Worm (Caenorhabditis elegans) whole organism, young adult: ENCODE data around the gene rha-2.

Source experiments
- B0261.1 ChIP-seq: sonication (generic microtip); optimal IDR thresholded peaks from 2 replicates; lab custom pipeline; 2016; ENCODE audit warnings: mild to moderate bottlenecking, missing genetic modification characterization, moderate library complexity, missing compliant biosample characterization
- B0336.3 ChIP-seq: fragments of 200-800 bp; sonication (Bioruptor generic); IDR thresholded peaks from 2 replicates; pipeline ENCODE4 v1.3.6; 2022; ENCODE audit warnings: missing genetic modification characterization, missing compliant biosample characterization
- C06A6.2 ChIP-seq: fragments of 200-800 bp; sonication (Bioruptor generic); conservative IDR thresholded peaks from 2 replicates; pipeline ENCODE4 v1.3.6; 2022; ENCODE audit warnings: missing genetic modification characterization, missing compliant biosample characterization
- F10E7.11 ChIP-seq: sonication (generic microtip); optimal IDR thresholded peaks from 2 replicates; lab custom pipeline; 2017; ENCODE audit warnings: mild to moderate bottlenecking, missing genetic modification characterization, moderate library complexity, missing compliant biosample characterization
- F33H1.4 ChIP-seq: fragments of 200-800 bp; sonication (Bioruptor generic); IDR thresholded peaks from 2 replicates; pipeline ENCODE4 v1.3.6; 2022; ENCODE audit warnings: missing genetic modification reagents, missing genetic modification characterization, missing compliant biosample characterization
- F39B2.1 ChIP-seq: fragments of 200-800 bp; sonication (Bioruptor generic); IDR thresholded peaks from 2 replicates; pipeline ENCODE4 v1.3.6; 2022; ENCODE audit warnings: missing genetic modification reagents, missing genetic modification characterization, missing compliant biosample characterization
- F57A8.1 ChIP-seq: fragments of 200-800 bp; sonication (Bioruptor generic); optimal IDR thresholded peaks from 2 replicates; lab custom pipeline; 2018; ENCODE audit warnings: mild to moderate bottlenecking, missing genetic modification characterization, moderate library complexity, missing compliant biosample characterization
- Y53F4B.3 ChIP-seq: fragments of 200-800 bp; sonication (Bioruptor generic); IDR thresholded peaks from 2 replicates; pipeline ENCODE4 v1.3.6; 2022; ENCODE audit warnings: missing genetic modification reagents, missing genetic modification characterization, missing compliant biosample characterization
- Y53G8AR.9 ChIP-seq: fragments of 200-800 bp; sonication (Bioruptor generic); conservative IDR thresholded peaks from 2 replicates; pipeline ENCODE4 v1.3.6; 2022; ENCODE audit warnings: missing genetic modification reagents, missing genetic modification characterization, missing compliant biosample characterization
- Y67H2A.10 ChIP-seq: fragments of 200-800 bp; sonication (Bioruptor generic); conservative IDR thresholded peaks from 2 replicates; pipeline ENCODE4 v1.3.6; 2022; ENCODE audit warnings: missing genetic modification reagents, missing genetic modification characterization, missing compliant biosample characterization
- ama-1 ChIP-seq, 3 experiments: fragments of 150-350 bp in 1 of 3; sonication (generic microtip) in 2 of 3; optimal IDR thresholded peaks; 2 replicates each; lab custom pipeline; 2014 to 2018; ENCODE audit warnings: missing biosample characterization in 2 of 3, missing genetic modification characterization in 2 of 3, missing genetic modification reagents in 2 of 3
- attf-3 ChIP-seq: fragments of 200-800 bp; sonication (Bioruptor generic); conservative IDR thresholded peaks from 2 replicates; pipeline ENCODE4 v1.3.6; 2022; ENCODE audit warnings: missing genetic modification reagents, missing genetic modification characterization, missing compliant biosample characterization
- attf-5 ChIP-seq: fragments of 200-800 bp; sonication (Bioruptor generic); optimal IDR thresholded peaks from 2 replicates; lab custom pipeline; 2018; ENCODE audit warnings: mild to moderate bottlenecking, missing genetic modification characterization, missing compliant biosample characterization
- ccch-3 ChIP-seq: fragments of 200-800 bp; sonication (Bioruptor generic); optimal IDR thresholded peaks from 2 replicates; lab custom pipeline; 2018; ENCODE audit warnings: mild to moderate bottlenecking, missing genetic modification characterization, missing compliant biosample characterization
- ceh-27 ChIP-seq: fragments of 200-800 bp; sonication (Bioruptor generic); optimal IDR thresholded peaks from 2 replicates; lab custom pipeline; 2018; ENCODE audit warnings: mild to moderate bottlenecking, missing genetic modification characterization, moderate library complexity, missing compliant biosample characterization
- chd-7 ChIP-seq: sonication (generic microtip); optimal IDR thresholded peaks from 2 replicates; lab custom pipeline; 2016; ENCODE audit warnings: mild to moderate bottlenecking, missing genetic modification characterization, moderate library complexity, missing compliant biosample characterization
- die-1 ChIP-seq: sonication (generic microtip); optimal IDR thresholded peaks from 2 replicates; lab custom pipeline; 2016; ENCODE audit warnings: missing genotype, mild to moderate bottlenecking, missing genetic modification characterization, missing compliant biosample characterization
- egl-18 ChIP-seq: fragments of 200-800 bp; sonication (Bioruptor generic); IDR thresholded peaks from 2 replicates; pipeline ENCODE4 v1.3.6; 2022; ENCODE audit warnings: missing genetic modification reagents, missing genetic modification characterization, missing compliant biosample characterization
- egl-44 ChIP-seq: fragments of 200-800 bp; sonication (Bioruptor generic); IDR thresholded peaks from 2 replicates; pipeline ENCODE4 v1.3.6; 2022; ENCODE audit warnings: missing genetic modification reagents, missing genetic modification characterization, missing compliant biosample characterization
- ets-4 ChIP-seq: fragments of 200-800 bp; sonication (Bioruptor generic); optimal IDR thresholded peaks from 2 replicates; lab custom pipeline; 2018; ENCODE audit warnings: mild to moderate bottlenecking, missing genetic modification characterization, missing compliant biosample characterization
- fkh-3 ChIP-seq: sonication (generic microtip); optimal IDR thresholded peaks from 2 replicates; lab custom pipeline; 2016; ENCODE audit warnings: mild to moderate bottlenecking, missing genetic modification characterization, missing compliant biosample characterization
- gei-17 ChIP-seq: fragments of 200-800 bp; sonication (Bioruptor generic); optimal IDR thresholded peaks from 2 replicates; lab custom pipeline; 2018; ENCODE audit warnings: mild to moderate bottlenecking, missing genetic modification characterization, missing compliant biosample characterization
- him-1 ChIP-seq: sonication (generic microtip); optimal IDR thresholded peaks from 2 replicates; lab custom pipeline; 2016; ENCODE audit warnings: missing genotype, missing genetic modification reagents, missing genetic modification characterization, missing compliant biosample characterization
- hlh-12 ChIP-seq: sonication (generic microtip); optimal IDR thresholded peaks from 2 replicates; lab custom pipeline; 2016; ENCODE audit warnings: missing genetic modification characterization, missing compliant biosample characterization
- hlh-26 ChIP-seq: fragments of 200-800 bp; sonication (Bioruptor generic); conservative IDR thresholded peaks from 2 replicates; pipeline ENCODE4 v1.3.6; 2022; ENCODE audit warnings: missing genetic modification reagents, missing genetic modification characterization, missing compliant biosample characterization
- let-526 ChIP-seq: fragments of 200-800 bp; sonication (Bioruptor generic); IDR thresholded peaks from 2 replicates; pipeline ENCODE4 v1.3.6; 2022; ENCODE audit warnings: missing genetic modification reagents, missing genetic modification characterization, missing compliant biosample characterization
- let-607 ChIP-seq, 2 experiments: fragments of 200-800 bp in 1 of 2; sonication (Bioruptor generic) in 1 of 2; sonication (generic microtip) in 1 of 2; optimal IDR thresholded peaks; 2 replicates each; lab custom pipeline; 2016 to 2018; ENCODE audit warnings: mild to moderate bottlenecking in 2 of 2, missing compliant biosample characterization in 2 of 2, missing genetic modification characterization in 2 of 2, moderate library complexity in 2 of 2, missing genotype in 1 of 2
- madf-6 ChIP-seq: fragments of 200-800 bp; sonication (Bioruptor generic); IDR thresholded peaks from 2 replicates; pipeline ENCODE4 v1.3.6; 2022; ENCODE audit warnings: missing genetic modification reagents, missing genetic modification characterization, missing compliant biosample characterization
- nfya-2 ChIP-seq: fragments of 200-800 bp; sonication (Bioruptor generic); IDR thresholded peaks from 2 replicates; pipeline ENCODE4 v1.3.6; 2022; ENCODE audit warnings: missing genetic modification reagents, missing genetic modification characterization, missing compliant biosample characterization
- nfyb-1 ChIP-seq: fragments of 200-800 bp; sonication (Bioruptor generic); IDR thresholded peaks from 2 replicates; pipeline ENCODE4 v1.3.6; 2022; ENCODE audit warnings: missing genetic modification reagents, missing genetic modification characterization, missing compliant biosample characterization
- nhr-90 ChIP-seq: sonication (generic microtip); optimal IDR thresholded peaks from 2 replicates; lab custom pipeline; 2016; ENCODE audit warnings: missing genotype, mild to moderate bottlenecking, missing genetic modification characterization, missing compliant biosample characterization
- pbrm-1 ChIP-seq: fragments of 200-800 bp; sonication (Bioruptor generic); IDR thresholded peaks from 2 replicates; pipeline ENCODE4 v1.3.6; 2022; ENCODE audit warnings: missing genetic modification reagents, missing genetic modification characterization, missing compliant biosample characterization
- pha-4 ChIP-seq: fragments of 150-350 bp; sonication (generic microtip); optimal IDR thresholded peaks from 2 replicates; lab custom pipeline; 2014; ENCODE audit warnings: missing biosample characterization, missing genetic modification reagents, missing genetic modification characterization
- rcor-1 ChIP-seq: fragments of 200-800 bp; sonication (Bioruptor generic); IDR thresholded peaks from 2 replicates; pipeline ENCODE4 v1.3.6; 2022; ENCODE audit warnings: missing genetic modification reagents, missing genetic modification characterization, missing compliant biosample characterization
- rpc-1 ChIP-seq, 2 experiments: fragments of 150-350 bp in 1 of 2; sonication (generic microtip) in 1 of 2; optimal IDR thresholded peaks; 2 replicates each; lab custom pipeline; 2014 to 2018; ENCODE audit warnings: missing biosample characterization in 1 of 2, missing genetic modification characterization in 1 of 2, missing genetic modification reagents in 1 of 2, missing genotype in 1 of 2
- snpc-3.4 ChIP-seq: sonication (generic microtip); optimal IDR thresholded peaks from 2 replicates; lab custom pipeline; 2017; ENCODE audit warnings: missing genetic modification characterization, mild to moderate bottlenecking, missing compliant biosample characterization, antibody characterized with exemption, moderate library complexity, missing genotype, missing genetic modification reagents
- tbp1 ChIP-seq: fragments of 200-800 bp; sonication (Bioruptor generic); optimal IDR thresholded peaks from 2 replicates; lab custom pipeline; 2018; ENCODE audit warnings: mild to moderate bottlenecking, missing genetic modification characterization, missing compliant biosample characterization
- unc-62 ChIP-seq: fragments of 150-350 bp; optimal IDR thresholded peaks from 2 replicates; lab custom pipeline; 2014; ENCODE audit warnings: missing biosample characterization, missing genetic modification reagents, missing genetic modification characterization
- xnd-1 ChIP-seq: sonication (generic microtip); optimal IDR thresholded peaks from 2 replicates; lab custom pipeline; 2016; ENCODE audit warnings: missing genotype, missing genetic modification reagents, missing genetic modification characterization, missing compliant biosample characterization
- zfh-2 ChIP-seq: fragments of 200-800 bp; sonication (Bioruptor generic); conservative IDR thresholded peaks from 2 replicates; pipeline ENCODE4 v1.3.6; 2022; ENCODE audit warnings: missing genetic modification reagents, missing genetic modification characterization, missing compliant biosample characterization
- ztf-18 ChIP-seq: sonication (generic microtip); optimal IDR thresholded peaks from 2 replicates; lab custom pipeline; 2016; ENCODE audit warnings: missing genotype, mild to moderate bottlenecking, missing genetic modification characterization, missing compliant biosample characterization
- ztf-22 ChIP-seq: fragments of 200-800 bp; sonication (Bioruptor generic); optimal IDR thresholded peaks from 2 replicates; lab custom pipeline; 2018; ENCODE audit warnings: mild to moderate bottlenecking, missing genetic modification characterization, moderate library complexity, missing compliant biosample characterization
- ztf-25 ChIP-seq: fragments of 200-800 bp; sonication (Bioruptor generic); IDR thresholded peaks from 2 replicates; pipeline ENCODE4 v1.3.6; 2022; ENCODE audit warnings: missing genetic modification reagents, missing genetic modification characterization, missing compliant biosample characterization
- ztf-26 ChIP-seq: sonication (generic microtip); optimal IDR thresholded peaks from 2 replicates; lab custom pipeline; 2017; ENCODE audit warnings: missing genetic modification characterization, missing compliant biosample characterization
- ztf-28 ChIP-seq: fragments of 200-800 bp; sonication (Bioruptor generic); IDR thresholded peaks from 2 replicates; pipeline ENCODE4 v1.3.6; 2022; ENCODE audit warnings: missing genetic modification reagents, missing genetic modification characterization, missing compliant biosample characterization
- ztf-3 ChIP-seq: fragments of 200-800 bp; sonication (Bioruptor generic); optimal IDR thresholded peaks from 2 replicates; lab custom pipeline; 2018; ENCODE audit warnings: mild to moderate bottlenecking, missing genetic modification characterization, missing compliant biosample characterization

rha-2 gene

DNA sequence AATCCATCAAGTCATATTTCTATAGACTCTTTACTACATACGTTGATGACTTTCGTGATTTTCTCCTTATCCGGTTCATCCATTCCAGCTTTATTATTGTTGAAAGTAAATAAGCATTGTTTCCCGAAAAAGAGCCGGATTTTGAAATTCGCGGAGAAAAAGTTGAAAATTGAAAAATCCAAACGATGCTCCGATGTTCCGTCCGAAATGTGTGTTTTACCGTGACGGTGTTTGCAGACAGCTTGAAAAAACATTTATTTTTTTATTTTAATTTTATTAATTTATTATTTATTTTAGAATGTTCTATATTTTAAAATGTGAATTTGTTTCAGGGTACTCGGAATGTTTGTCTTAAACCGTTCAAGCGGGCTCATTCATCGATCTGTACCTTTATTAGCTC lies 16.5 kb upstream of the rha-2 start, which contains the start of gene dnj-10 (continued):
- peak; percentile 20; the same call in 1 of the 2 replicates for TF ChIP-seq F33H1.4
- no peak for TF ChIP-seq egl-44 (GFP tag; lab: Robert Waterston, UW)
- TF ChIP-seq ceh-27 (GFP tag; lab: Kevin White, UChicago): no peak
- TF ChIP-seq egl-18 (GFP tag; lab: Robert Waterston, UW): no peak
- TF ChIP-seq let-607 (tag; optimal IDR thresholded peaks at IDR 0.05; lab: Kevin White, UChicago): no peak
- no peak for TF ChIP-seq him-1
- TF ChIP-seq nhr-90 (tag; lab: Kevin White, UChicago): no peak
- TF ChIP-seq gei-17 (GFP tag; lab: Kevin White, UChicago): no peak
- no peak for TF ChIP-seq Y67H2A.10 (GFP tag; lab: Robert Waterston, UW)
- TF ChIP-seq snpc-3.4 (tag; lab: Kevin White, UChicago): peak; percentile 28
- no peak for TF ChIP-seq hlh-26 (GFP tag; lab: Robert Waterston, UW)
- no peak for TF ChIP-seq ztf-25
- TF ChIP-seq Y53F4B.3: no peak
- peak; percentile 61 for TF ChIP-seq attf-5
- TF ChIP-seq ets-4 (GFP tag; lab: Kevin White, UChicago): no peak
- peak; percentile 10 for TF ChIP-seq tbp1 (GFP tag; lab: Kevin White, UChicago)
- peak; percentile 88 for TF ChIP-seq attf-3 (GFP tag; lab: Robert Waterston, UW)
- no peak for TF ChIP-seq die-1 (tag; lab: Kevin White, UChicago)
- TF ChIP-seq ztf-22: no peak
- TF ChIP-seq pbrm-1 (GFP tag; lab: Robert Waterston, UW): 0 out of 2 replicates have a peak, but pooled peaks have one; percentile 37
- peak; percentile 1 for TF ChIP-seq ztf-18
- no peak for TF ChIP-seq unc-62 (GFP tag; lab: Kevin White, UChicago)
- no peak for TF ChIP-seq ztf-26 (tag; lab: Kevin White, UChicago)
- TF ChIP-seq let-526 (GFP tag; lab: Robert Waterston, UW): no peak
- TF ChIP-seq chd-7 (tag; lab: Kevin White, UChicago): no peak
- TF ChIP-seq hlh-12 (tag; lab: Kevin White, UChicago): no peak
- no peak for TF ChIP-seq pha-4 (tag; lab: Kevin White, UChicago)
- TF ChIP-seq madf-6: peak; percentile 54
- TF ChIP-seq B0261.1: no peak
- no peak for TF ChIP-seq ztf-28 (GFP tag; lab: Robert Waterston, UW)
- no peak for TF ChIP-seq nfya-2
- TF ChIP-seq ztf-3 (GFP tag; lab: Kevin White, UChicago): no peak
- TF ChIP-seq xnd-1 (tag; lab: Kevin White, UChicago): no peak
- no peak for TF ChIP-seq F10E7.11 (tag; lab: Kevin White, UChicago)
- TF ChIP-seq zfh-2: no peak
- TF ChIP-seq C06A6.2: no peak
- no peak for TF ChIP-seq rcor-1 (GFP tag; lab: Robert Waterston, UW)
- no peak for TF ChIP-seq F39B2.1
- TF ChIP-seq nfyb-1: no peak
- no peak; the same call in 1 of the 2 replicates for TF ChIP-seq B0336.3 (GFP tag; lab: Robert Waterston, UW)
- no peak for TF ChIP-seq ama-1 (optimal IDR thresholded peaks at IDR 0.05; lab: Kevin White, UChicago)
- no peak for TF ChIP-seq ama-1 (GFP tag; optimal IDR thresholded peaks at IDR 0.05; lab: Kevin White, UChicago)
- no peak for TF ChIP-seq F57A8.1
- no peak for TF ChIP-seq rpc-1 (optimal IDR thresholded peaks at IDR 0.05; lab: Kevin White, UChicago)
- TF ChIP-seq rpc-1 (tag; optimal IDR thresholded peaks at IDR 0.05; lab: Kevin White, UChicago): no peak
- TF ChIP-seq ccch-3 (GFP tag; lab: Kevin White, UChicago): no peak
- TF ChIP-seq fkh-3 (tag; lab: Kevin White, UChicago): no peak
- TF ChIP-seq Y53G8AR.9 (GFP tag; lab: Robert Waterston, UW): 0 out of 2 replicates have a peak, but pooled peaks have one; percentile 24
